Fruit fly (Drosophila melanogaster) whole organism, embryonic: Measurements from ENCODE around the gene alphaSnap.

Experiments
- Antp ChIP-seq: fragments of 200-800 bp; sonication (Bioruptor generic); optimal IDR thresholded peaks from 3 replicates; lab custom pipeline; 2016; ENCODE audit warnings: missing biosample characterization, missing genetic modification characterization
- Bgb ChIP-seq: fragments of 200-800 bp; sonication (Bioruptor generic); IDR thresholded peaks from 2 replicates; pipeline ENCODE4 v1.3.6; 2022; ENCODE audit warnings: missing biosample characterization, missing genetic modification characterization; ENCODE audit not compliant: partially characterized antibody
- CG10366 ChIP-seq: fragments of 200-800 bp; sonication (Bioruptor generic); IDR thresholded peaks from 2 replicates; pipeline ENCODE4 v1.3.6; 2022; ENCODE audit warnings: missing biosample characterization, missing genetic modification characterization
- CG12219 ChIP-seq: fragments of 200-800 bp; sonication (Bioruptor generic); optimal IDR thresholded peaks from 3 replicates; lab custom pipeline; 2018; ENCODE audit warnings: missing biosample characterization, mild to moderate bottlenecking, missing genetic modification characterization
- CG13123 ChIP-seq: fragments of 200-800 bp; sonication (Bioruptor generic); optimal IDR thresholded peaks from 2 replicates; lab custom pipeline; 2016; ENCODE audit warnings: missing biosample characterization, missing genetic modification characterization
- CG1529 ChIP-seq: fragments of 200-800 bp; sonication (Bioruptor generic); optimal IDR thresholded peaks from 3 replicates; lab custom pipeline; 2018; ENCODE audit warnings: missing biosample characterization, missing genetic modification characterization
- CG15696 ChIP-seq: fragments of 200-800 bp; sonication (Bioruptor generic); optimal IDR thresholded peaks from 2 replicates; lab custom pipeline; 2019; ENCODE audit warnings: missing biosample characterization, mild to moderate bottlenecking, missing genetic modification characterization, moderate library complexity
- CG16815 ChIP-seq: fragments of 200-800 bp; sonication (Bioruptor generic); optimal IDR thresholded peaks from 3 replicates; lab custom pipeline; 2017; ENCODE audit warnings: missing biosample characterization, mild to moderate bottlenecking, missing genetic modification characterization
- CG17328 ChIP-seq: fragments of 200-800 bp; sonication (Bioruptor generic); IDR thresholded peaks from 2 replicates; pipeline ENCODE4 v1.3.6; 2022; ENCODE audit warnings: missing biosample characterization, missing genetic modification characterization
- CG17612 ChIP-seq: fragments of 200-800 bp; sonication (Bioruptor generic); IDR thresholded peaks from 2 replicates; pipeline ENCODE4 v1.3.6; 2022; ENCODE audit warnings: missing biosample characterization, missing genetic modification characterization
- CG18619 ChIP-seq: fragments of 200-800 bp; sonication (Bioruptor generic); optimal IDR thresholded peaks from 3 replicates; lab custom pipeline; 2017; ENCODE audit warnings: missing biosample characterization, mild to moderate bottlenecking, missing genetic modification characterization
- CG2712 ChIP-seq: fragments of 200-800 bp; optimal IDR thresholded peaks from 3 replicates; lab custom pipeline; 2019; ENCODE audit warnings: missing biosample characterization, mild to moderate bottlenecking, missing genetic modification characterization, moderate library complexity
- CG2875 ChIP-seq: fragments of 200-800 bp; sonication (Bioruptor generic); optimal IDR thresholded peaks from 2 replicates; lab custom pipeline; 2017; ENCODE audit warnings: missing biosample characterization, mild to moderate bottlenecking, missing genetic modification characterization, missing genetic modification reagents
- CG2889 ChIP-seq: fragments of 200-800 bp; sonication (Bioruptor generic); IDR thresholded peaks from 3 replicates; pipeline ENCODE4 v1.3.6; 2022; ENCODE audit warnings: missing biosample characterization, missing genetic modification characterization
- CG3065 ChIP-seq: fragments of 200-800 bp; sonication (Bioruptor generic); optimal IDR thresholded peaks from 2 replicates; lab custom pipeline; 2016; ENCODE audit warnings: missing biosample characterization, missing genetic modification characterization
- CG31365 ChIP-seq: fragments of 200-800 bp; sonication (Bioruptor generic); optimal IDR thresholded peaks from 2 replicates; lab custom pipeline; 2018; ENCODE audit warnings: missing biosample characterization, mild to moderate bottlenecking, missing genetic modification characterization
- CG43689 ChIP-seq: fragments of 200-800 bp; sonication (Bioruptor generic); IDR thresholded peaks from 2 replicates; pipeline ENCODE4 v1.3.6; 2022; ENCODE audit warnings: missing biosample characterization, missing genetic modification characterization
- CG4854 ChIP-seq: fragments of 200-800 bp; sonication (Bioruptor generic); optimal IDR thresholded peaks from 2 replicates; lab custom pipeline; 2016; ENCODE audit warnings: missing biosample characterization, missing genetic modification characterization, inconsistent platforms
- CG5245 ChIP-seq: fragments of 200-800 bp; sonication (Bioruptor generic); optimal IDR thresholded peaks from 3 replicates; lab custom pipeline; 2016; ENCODE audit warnings: missing biosample characterization, missing genetic modification characterization
- CG6791 ChIP-seq: fragments of 200-800 bp; sonication (Bioruptor generic); IDR thresholded peaks from 3 replicates; pipeline ENCODE4 v1.3.6; 2022; ENCODE audit warnings: missing biosample characterization, missing genetic modification characterization; ENCODE audit not compliant: partially characterized antibody
- CG9215 ChIP-seq: fragments of 200-800 bp; sonication (Bioruptor generic); IDR thresholded peaks from 2 replicates; pipeline ENCODE4 v1.3.6; 2022; ENCODE audit warnings: missing biosample characterization, missing genetic modification characterization
- D19A ChIP-seq: fragments of 200-800 bp; optimal IDR thresholded peaks from 3 replicates; lab custom pipeline; 2019; ENCODE audit warnings: missing biosample characterization, mild to moderate bottlenecking, missing genetic modification characterization, moderate library complexity
- Dek ChIP-seq: fragments of 200-800 bp; sonication (Bioruptor generic); optimal IDR thresholded peaks from 3 replicates; lab custom pipeline; 2019; ENCODE audit warnings: missing biosample characterization, mild to moderate bottlenecking, missing genetic modification characterization, moderate library complexity
- ERR ChIP-seq: fragments of 200-800 bp; sonication (Bioruptor generic); optimal IDR thresholded peaks from 2 replicates; lab custom pipeline; 2016; ENCODE audit warnings: missing biosample characterization, missing genetic modification characterization
- HLH3B ChIP-seq: fragments of 200-800 bp; sonication (Bioruptor generic); IDR thresholded peaks from 2 replicates; pipeline ENCODE4 v1.3.6; 2022; ENCODE audit warnings: missing biosample characterization, missing genetic modification characterization
- Hand ChIP-seq: fragments of 200-800 bp; sonication (Bioruptor generic); optimal IDR thresholded peaks from 2 replicates; lab custom pipeline; 2017; ENCODE audit warnings: mild to moderate bottlenecking, missing biosample characterization, missing genetic modification reagents, missing genetic modification characterization
- Hmx ChIP-seq: fragments of 200-800 bp; sonication (Bioruptor generic); optimal IDR thresholded peaks from 2 replicates; lab custom pipeline; 2016; ENCODE audit warnings: missing biosample characterization, missing genetic modification characterization
- NC2β ChIP-seq: fragments of 200-800 bp; sonication (Bioruptor generic); optimal IDR thresholded peaks from 2 replicates; lab custom pipeline; 2016; ENCODE audit warnings: missing biosample characterization, missing genetic modification characterization
- NK7.1 ChIP-seq: fragments of 200-800 bp; sonication (Bioruptor generic); optimal IDR thresholded peaks from 3 replicates; lab custom pipeline; 2016; ENCODE audit warnings: missing biosample characterization, missing genetic modification characterization
- Nf-YB ChIP-seq: fragments of 200-800 bp; sonication (Bioruptor generic); optimal IDR thresholded peaks from 3 replicates; lab custom pipeline; 2019; ENCODE audit warnings: missing biosample characterization, mild to moderate bottlenecking, missing genetic modification characterization, moderate library complexity
- Oli ChIP-seq: fragments of 200-800 bp; sonication (Bioruptor generic); optimal IDR thresholded peaks from 2 replicates; lab custom pipeline; 2018; ENCODE audit warnings: missing biosample characterization, mild to moderate bottlenecking, missing genetic modification characterization, moderate library complexity
- Ptx1 ChIP-seq: fragments of 200-800 bp; sonication (Bioruptor generic); IDR thresholded peaks from 2 replicates; pipeline ENCODE4 v1.3.6; 2022; ENCODE audit warnings: missing biosample characterization, missing genetic modification characterization
- Sox100B ChIP-seq: fragments of 200-800 bp; sonication (Bioruptor generic); optimal IDR thresholded peaks from 3 replicates; lab custom pipeline; 2018; ENCODE audit warnings: missing biosample characterization, mild to moderate bottlenecking, missing genetic modification characterization
- YL-1 ChIP-seq: fragments of 200-800 bp; sonication (Bioruptor generic); optimal IDR thresholded peaks from 3 replicates; lab custom pipeline; 2017; ENCODE audit warnings: missing biosample characterization, mild to moderate bottlenecking, missing genetic modification characterization
- ato ChIP-seq: fragments of 200-800 bp; sonication (Bioruptor generic); IDR thresholded peaks from 2 replicates; pipeline ENCODE4 v1.3.6; 2022; ENCODE audit warnings: missing biosample characterization, missing genetic modification characterization; ENCODE audit not compliant: partially characterized antibody
- ci ChIP-seq: fragments of 200-800 bp; sonication (Bioruptor generic); IDR thresholded peaks from 3 replicates; pipeline ENCODE4 v1.3.6; 2022; ENCODE audit warnings: missing biosample characterization, missing genetic modification characterization
- crol ChIP-seq: fragments of 200-800 bp; sonication (Bioruptor generic); IDR thresholded peaks from 2 replicates; pipeline ENCODE4 v1.3.6; 2022; ENCODE audit warnings: missing biosample characterization, missing genetic modification characterization
- crp ChIP-seq, 2 experiments: fragments of 200-800 bp; sonication (Bioruptor generic); optimal IDR thresholded peaks; 2 replicates in 1 of 2; 3 replicates in 1 of 2; lab custom pipeline; 2017; ENCODE audit warnings: missing biosample characterization in 2 of 2, missing genetic modification characterization in 2 of 2, mild to moderate bottlenecking in 1 of 2, moderate library complexity in 1 of 2
- dati ChIP-seq: fragments of 200-800 bp; sonication (Bioruptor generic); IDR thresholded peaks from 2 replicates; pipeline ENCODE4 v1.3.6; 2022; ENCODE audit warnings: missing biosample characterization, missing genetic modification characterization
- dmrt11E ChIP-seq: fragments of 200-800 bp; sonication (Bioruptor generic); optimal IDR thresholded peaks from 3 replicates; lab custom pipeline; 2018; ENCODE audit warnings: missing biosample characterization, mild to moderate bottlenecking, missing genetic modification characterization, moderate library complexity
- dmrt99B ChIP-seq: fragments of 200-800 bp; sonication (Bioruptor generic); optimal IDR thresholded peaks from 2 replicates; lab custom pipeline; 2018; ENCODE audit warnings: missing biosample characterization, mild to moderate bottlenecking, missing genetic modification characterization, moderate library complexity
- gsb ChIP-seq: fragments of 200-800 bp; sonication (Bioruptor generic); IDR thresholded peaks from 2 replicates; pipeline ENCODE4 v1.3.6; 2022; ENCODE audit warnings: missing biosample characterization, missing genetic modification characterization
- her ChIP-seq: fragments of 200-800 bp; sonication (Bioruptor generic); optimal IDR thresholded peaks from 2 replicates; lab custom pipeline; 2016; ENCODE audit warnings: missing biosample characterization, missing genetic modification characterization
- lilli ChIP-seq: fragments of 200-800 bp; sonication (Bioruptor generic); optimal IDR thresholded peaks from 3 replicates; lab custom pipeline; 2016; ENCODE audit warnings: missing biosample characterization, missing genetic modification characterization
- onecut ChIP-seq: fragments of 200-800 bp; sonication (Bioruptor generic); IDR thresholded peaks from 2 replicates; pipeline ENCODE4 v1.3.6; 2022; ENCODE audit warnings: missing biosample characterization, missing genetic modification characterization
- phol ChIP-seq: fragments of 200-800 bp; sonication (Bioruptor generic); optimal IDR thresholded peaks from 3 replicates; lab custom pipeline; 2018; ENCODE audit warnings: missing biosample characterization, mild to moderate bottlenecking, missing genetic modification characterization, moderate library complexity
- pzg ChIP-seq: fragments of 200-800 bp; sonication (Bioruptor generic); optimal IDR thresholded peaks from 3 replicates; lab custom pipeline; 2018; ENCODE audit warnings: missing biosample characterization, mild to moderate bottlenecking, missing genetic modification characterization, moderate library complexity
- seq ChIP-seq: fragments of 200-800 bp; sonication (Bioruptor generic); IDR thresholded peaks from 2 replicates; pipeline ENCODE4 v1.3.6; 2022; ENCODE audit warnings: missing biosample characterization, missing genetic modification characterization
- so ChIP-seq: fragments of 200-800 bp; sonication (Bioruptor generic); IDR thresholded peaks from 3 replicates; pipeline ENCODE4 v1.3.6; 2022; ENCODE audit warnings: missing biosample characterization, missing genetic modification characterization
- sob ChIP-seq: fragments of 200-800 bp; sonication (Bioruptor generic); IDR thresholded peaks from 2 replicates; pipeline ENCODE4 v1.3.6; 2022; ENCODE audit warnings: missing biosample characterization, missing genetic modification characterization
- tna ChIP-seq: fragments of 200-800 bp; sonication (Bioruptor generic); IDR thresholded peaks from 2 replicates; pipeline ENCODE4 v1.3.6; 2022; ENCODE audit warnings: missing biosample characterization, missing genetic modification characterization; ENCODE audit not compliant: partially characterized antibody
- zfh2 ChIP-seq: fragments of 200-800 bp; sonication (Bioruptor generic); optimal IDR thresholded peaks from 2 replicates; lab custom pipeline; 2016; ENCODE audit warnings: missing biosample characterization, missing genetic modification characterization

The alphaSnap gene

dm6 chr3L:20356613-20357012 lies 43.2 kb downstream of the alphaSnap start, which contains the start of gene kin17 (continued):
- TF ChIP-seq Oli (tag; lab: Kevin White, UChicago) (no peak), NC2β (GFP tag; lab: Kevin White, UChicago) (no peak), ato (no peak), YL-1 (peak; percentile 58), crol (GFP tag; lab: Robert Waterston, UW) (no peak), CG2712 (tag; lab: Kevin White, UChicago) (no peak), sob (GFP tag; lab: Robert Waterston, UW) (no peak), HLH3B (GFP tag; lab: Robert Waterston, UW) (no peak), pzg (peak; percentile 78), lilli (GFP tag; lab: Kevin White, UChicago) (no peak), CG2875 (no peak), CG4854 (no peak), CG15696 (tag; lab: Kevin White, UChicago) (no peak), CG2889 (no peak), Dek (tag; lab: Kevin White, UChicago) (no peak), CG18619 (GFP tag; lab: Kevin White, UChicago) (no peak), CG17612 (no peak), onecut (no peak), crp (GFP tag; optimal IDR thresholded peaks at IDR 0.05; lab: Kevin White, UChicago) (peak in 1 of 2 experiments; percentile 60), ERR (GFP tag; lab: Kevin White, UChicago) (no peak), gsb (GFP tag; lab: Robert Waterston, UW) (no peak), seq (GFP tag; lab: Robert Waterston, UW) (no peak), CG31365 (tag; lab: Kevin White, UChicago) (no peak), CG43689 (GFP tag; lab: Robert Waterston, UW) (no peak), CG16815 (no peak), NK7.1 (GFP tag; lab: Kevin White, UChicago) (no peak), CG10366 (GFP tag; lab: Robert Waterston, UW) (no peak), CG12219 (no peak), CG3065 (GFP tag; lab: Kevin White, UChicago) (no peak), zfh2 (no peak), dmrt99B (tag; lab: Kevin White, UChicago) (no peak), tna (peak; percentile 55; the same call in 1 of the 2 replicates), CG13123 (no peak), so (0 out of 3 replicates have a peak, but pooled peaks have one; percentile 13), CG5245 (GFP tag; lab: Kevin White, UChicago) (no peak), Bgb (GFP tag; lab: Robert Waterston, UW) (peak; percentile 74), D19A (no peak), CG9215 (GFP tag; lab: Robert Waterston, UW) (no peak), CG1529 (GFP tag; lab: Kevin White, UChicago) (no peak), Nf-YB (no peak), dmrt11E (no peak), phol (tag; lab: Kevin White, UChicago) (no peak), Sox100B (GFP tag; lab: Kevin White, UChicago) (no peak), ci (GFP tag; lab: Robert Waterston, UW) (no peak), Antp (GFP tag; lab: Kevin White, UChicago) (no peak), CG6791 (GFP tag; lab: Robert Waterston, UW) (peak; percentile 73; the same call in 2 of the 3 replicates), CG17328 (GFP tag; lab: Robert Waterston, UW) (no peak), Ptx1 (GFP tag; lab: Robert Waterston, UW) (no peak), Hmx (GFP tag; lab: Kevin White, UChicago) (no peak), dati (no peak), Hand (GFP tag; lab: Kevin White, UChicago) (no peak), her (no peak)
